Worm (Caenorhabditis elegans) whole organism, L4 larva: ENCODE measurements around the gene maph-1.3.

ENCODE experiments used
- D1046.2 ChIP-seq: fragments of 200-800 bp; sonication (Bioruptor generic); IDR thresholded peaks from 2 replicates; pipeline ENCODE4 v1.3.6; 2022; ENCODE audit warnings: missing genetic modification characterization, missing compliant biosample characterization
- F37D6.2 ChIP-seq: sonication (generic microtip); optimal IDR thresholded peaks from 2 replicates; lab custom pipeline; 2016; ENCODE audit warnings: mild to moderate bottlenecking, missing genetic modification characterization, missing compliant biosample characterization
- F49E8.2 ChIP-seq: sonication (generic microtip); optimal IDR thresholded peaks from 2 replicates; lab custom pipeline; 2016; ENCODE audit warnings: missing compliant biosample characterization, mild to moderate bottlenecking, missing genetic modification characterization, borderline replicate concordance
- R02D3.7 ChIP-seq: fragments of 150-350 bp; sonication (generic microtip); optimal IDR thresholded peaks from 3 replicates; lab custom pipeline; 2014; ENCODE audit warnings: missing biosample characterization, missing genetic modification characterization
- Y48G9A.11 ChIP-seq: fragments of 200-800 bp; sonication (Bioruptor generic); IDR thresholded peaks from 2 replicates; pipeline ENCODE4 v1.3.6; 2022; ENCODE audit warnings: missing genetic modification reagents, missing genetic modification characterization, missing compliant biosample characterization
- Y5F2A.4 ChIP-seq: fragments of 200-800 bp; sonication (Bioruptor generic); optimal IDR thresholded peaks from 2 replicates; lab custom pipeline; 2018; ENCODE audit warnings: mild to moderate bottlenecking, missing genetic modification characterization, missing compliant biosample characterization
- arid-1 ChIP-seq: fragments of 200-800 bp; sonication (Bioruptor generic); conservative IDR thresholded peaks from 2 replicates; pipeline ENCODE4 v1.3.6; 2022; ENCODE audit warnings: missing genetic modification reagents, missing genetic modification characterization, missing compliant biosample characterization
- ceh-20 ChIP-seq: fragments of 200-800 bp; sonication (Bioruptor generic); IDR thresholded peaks from 2 replicates; pipeline ENCODE4 v1.3.6; 2022; ENCODE audit warnings: missing genetic modification reagents, missing genetic modification characterization, missing compliant biosample characterization
- ceh-62 ChIP-seq: sonication (generic microtip); optimal IDR thresholded peaks from 2 replicates; lab custom pipeline; 2017; ENCODE audit warnings: missing biosample characterization, missing genetic modification characterization
- ceh-82 ChIP-seq: sonication (generic microtip); optimal IDR thresholded peaks from 2 replicates; lab custom pipeline; 2017; ENCODE audit warnings: missing biosample characterization, missing genetic modification characterization
- cey-2 ChIP-seq: sonication (generic microtip); optimal IDR thresholded peaks from 3 replicates; lab custom pipeline; 2017; ENCODE audit warnings: missing genetic modification characterization, mild to moderate bottlenecking, missing compliant biosample characterization, antibody characterized with exemption, borderline replicate concordance; ENCODE audit not compliant: insufficient read depth
- ctbp-1 ChIP-seq: fragments of 200-800 bp; sonication (Bioruptor generic); IDR thresholded peaks from 2 replicates; pipeline ENCODE4 v1.3.6; 2022; ENCODE audit warnings: missing genetic modification reagents, missing genetic modification characterization, missing compliant biosample characterization
- daf-19 ChIP-seq: fragments of 200-800 bp; sonication (Bioruptor generic); conservative IDR thresholded peaks from 2 replicates; pipeline ENCODE4 v1.3.6; 2022; ENCODE audit warnings: missing genetic modification characterization, missing compliant biosample characterization
- dve-1 ChIP-seq: sonication (generic microtip); optimal IDR thresholded peaks from 2 replicates; lab custom pipeline; 2017; ENCODE audit warnings: antibody characterized with exemption, mild to moderate bottlenecking, missing genetic modification characterization, missing compliant biosample characterization; ENCODE audit not compliant: insufficient read depth
- egl-43 ChIP-seq: fragments of 200-800 bp; sonication (Bioruptor generic); IDR thresholded peaks from 2 replicates; pipeline ENCODE4 v1.3.6; 2022; ENCODE audit warnings: missing genetic modification reagents, missing genetic modification characterization, missing compliant biosample characterization
- fkh-10 ChIP-seq: fragments of 150-350 bp; optimal IDR thresholded peaks from 2 replicates; lab custom pipeline; 2014; ENCODE audit warnings: missing biosample characterization, missing genetic modification reagents, missing genetic modification characterization
- gei-8 ChIP-seq: fragments of 200-800 bp; sonication (Bioruptor generic); optimal IDR thresholded peaks from 2 replicates; lab custom pipeline; 2018; ENCODE audit warnings: mild to moderate bottlenecking, missing genetic modification characterization, missing compliant biosample characterization
- hif-1 ChIP-seq, 2 experiments: sonication (generic microtip); optimal IDR thresholded peaks; 2 replicates each; lab custom pipeline; 2016 to 2017; ENCODE audit warnings: missing compliant biosample characterization in 2 of 2, missing genetic modification characterization in 2 of 2, missing genetic modification reagents in 2 of 2, missing genotype in 2 of 2, mild to moderate bottlenecking in 1 of 2
- jun-1 ChIP-seq: fragments of 150-350 bp; optimal IDR thresholded peaks from 2 replicates; lab custom pipeline; 2014; ENCODE audit warnings: missing biosample characterization, missing genetic modification reagents, missing genetic modification characterization
- lim-7 ChIP-seq: fragments of 200-800 bp; sonication (Bioruptor generic); IDR thresholded peaks from 2 replicates; pipeline ENCODE4 v1.3.6; 2022; ENCODE audit warnings: missing genetic modification characterization, missing compliant biosample characterization
- lin-1 ChIP-seq: fragments of 200-800 bp; sonication (Bioruptor generic); IDR thresholded peaks from 2 replicates; pipeline ENCODE4 v1.3.6; 2022; ENCODE audit warnings: missing genetic modification reagents, missing genetic modification characterization, missing compliant biosample characterization
- lin-15B ChIP-seq: fragments of 150-350 bp; sonication (generic microtip); optimal IDR thresholded peaks from 3 replicates; lab custom pipeline; 2014; ENCODE audit warnings: missing biosample characterization, missing genetic modification characterization
- lsy-2 ChIP-seq, 2 experiments: fragments of 150-350 bp in 1 of 2; sonication (generic microtip) in 1 of 2; optimal IDR thresholded peaks; 2 replicates each; lab custom pipeline; 2014 to 2017; ENCODE audit warnings: missing biosample characterization in 2 of 2, missing genetic modification characterization in 2 of 2
- mdl-1 ChIP-seq, 2 experiments: fragments of 150-350 bp in 1 of 2; sonication (generic microtip) in 1 of 2; optimal IDR thresholded peaks; 2 replicates each; lab custom pipeline; 2014 to 2017; ENCODE audit warnings: missing biosample characterization in 2 of 2, missing genetic modification characterization in 2 of 2
- mdt-29 ChIP-seq: fragments of 200-800 bp; sonication (Bioruptor generic); IDR thresholded peaks from 2 replicates; pipeline ENCODE4 v1.3.6; 2022; ENCODE audit warnings: missing genetic modification reagents, missing genetic modification characterization, missing compliant biosample characterization
- mep-1 ChIP-seq: fragments of 150-350 bp; sonication (generic microtip); optimal IDR thresholded peaks from 3 replicates; lab custom pipeline; 2014; ENCODE audit warnings: missing biosample characterization, missing genetic modification characterization
- mxl-3 ChIP-seq: fragments of 200-800 bp; sonication (Bioruptor generic); optimal IDR thresholded peaks from 2 replicates; lab custom pipeline; 2018; ENCODE audit warnings: mild to moderate bottlenecking, missing genetic modification characterization, missing compliant biosample characterization
- nhr-48 ChIP-seq: sonication (generic microtip); optimal IDR thresholded peaks from 2 replicates; lab custom pipeline; 2016; ENCODE audit warnings: mild to moderate bottlenecking, missing genetic modification characterization, missing compliant biosample characterization
- rbr-2 ChIP-seq: sonication (generic microtip); optimal IDR thresholded peaks from 2 replicates; lab custom pipeline; 2016; ENCODE audit warnings: missing genotype, missing genetic modification characterization, missing compliant biosample characterization
- set-16 ChIP-seq: fragments of 200-800 bp; sonication (Bioruptor generic); IDR thresholded peaks from 2 replicates; pipeline ENCODE4 v1.3.6; 2022; ENCODE audit warnings: missing genetic modification reagents, missing genetic modification characterization, missing compliant biosample characterization
- snpc-1.2 ChIP-seq: fragments of 200-800 bp; sonication (Bioruptor generic); IDR thresholded peaks from 2 replicates; pipeline ENCODE4 v1.3.6; 2022; ENCODE audit warnings: missing genetic modification reagents, missing genetic modification characterization, missing compliant biosample characterization
- spr-1 ChIP-seq: sonication (generic microtip); optimal IDR thresholded peaks from 2 replicates; lab custom pipeline; 2016; ENCODE audit warnings: mild to moderate bottlenecking, missing genetic modification characterization, missing compliant biosample characterization
- tra-1 ChIP-seq: fragments of 200-800 bp; sonication (Bioruptor generic); IDR thresholded peaks from 2 replicates; pipeline ENCODE4 v1.3.6; 2022; ENCODE audit warnings: missing genetic modification reagents, missing genetic modification characterization, missing compliant biosample characterization
- unc-130 ChIP-seq: sonication (generic microtip); optimal IDR thresholded peaks from 2 replicates; lab custom pipeline; 2016; ENCODE audit warnings: missing genetic modification reagents, missing genetic modification characterization, missing compliant biosample characterization
- unc-62 ChIP-seq, 3 experiments: fragments of 150-350 bp in 1 of 3; sonication (generic microtip); optimal IDR thresholded peaks in 2 of 3; peaks in 1 of 3; 1 replicate in 1 of 3; 2 replicates in 2 of 3; lab custom pipeline; 2014 to 2017; ENCODE audit warnings: missing biosample characterization in 3 of 3, missing genetic modification characterization in 3 of 3, missing genetic modification reagents in 3 of 3, missing genotype in 1 of 3
- zag-1 ChIP-seq: fragments of 150-350 bp; optimal IDR thresholded peaks from 2 replicates; lab custom pipeline; 2014; ENCODE audit warnings: missing biosample characterization, missing genetic modification characterization

maph-1.3 gene

DNA sequence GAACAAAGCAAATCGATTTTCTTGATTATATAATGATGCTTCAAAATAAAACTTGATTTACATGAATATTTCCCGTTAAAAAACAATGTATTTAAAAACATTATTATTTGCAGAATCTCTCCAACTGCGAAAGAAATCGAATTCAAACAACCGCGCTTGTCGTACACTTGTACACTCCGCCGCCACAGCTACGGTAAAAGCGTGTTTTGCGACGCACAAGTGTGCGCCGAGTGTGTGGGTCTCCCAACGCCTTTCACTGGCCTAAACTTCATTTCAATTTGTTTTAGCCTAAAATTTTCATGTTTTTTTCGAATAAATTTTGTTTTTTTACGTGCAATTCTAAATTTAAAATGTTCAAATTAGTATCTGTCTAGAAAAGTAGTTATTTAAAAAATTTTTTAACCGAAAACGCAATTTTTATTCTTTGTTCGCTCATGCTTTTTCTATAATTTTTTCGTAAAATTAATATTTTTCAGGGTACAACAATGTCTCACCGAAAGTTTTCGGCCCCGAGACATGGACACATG, 22.7 kb downstream of the maph-1.3 start, which contains the start of gene rpl-3 (continued):
- TF ChIP-seq mxl-3 (GFP tag; lab: Kevin White, UChicago) (peak; percentile 99), fkh-10 (GFP tag; lab: Kevin White, UChicago) (peak; percentile 100), lin-15B (tag; lab: Kevin White, UChicago) (peak; percentile 99), nhr-48 (tag; lab: Kevin White, UChicago) (peak; percentile 99), Y48G9A.11 (GFP tag; lab: Robert Waterston, UW) (peak; percentile 98), ceh-82 (tag; lab: Kevin White, UChicago) (peak; percentile 94), lin-1 (GFP tag; lab: Robert Waterston, UW) (peak; percentile 99), hif-1 (tag; optimal IDR thresholded peaks at IDR 0.05; lab: Kevin White, UChicago) (peak; percentile 96 to 99), ceh-20 (peak; percentile 100), gei-8 (peak; percentile 100), arid-1 (GFP tag; lab: Robert Waterston, UW) (peak; percentile 99), unc-62 (GFP tag; optimal IDR thresholded peaks at IDR 0.05 in 1 of 2; lab: Kevin White, UChicago) (peak; percentile 71 to 100), unc-62 (tag; optimal IDR thresholded peaks at IDR 0.05; lab: Kevin White, UChicago) (peak; percentile 98), mdl-1 (tag; optimal IDR thresholded peaks at IDR 0.05; lab: Kevin White, UChicago) (peak; percentile 82 to 98), snpc-1.2 (peak; percentile 98), unc-130 (GFP tag; lab: Kevin White, UChicago) (peak; percentile 99), zag-1 (peak; percentile 96), ctbp-1 (GFP tag; lab: Robert Waterston, UW) (peak; percentile 100), jun-1 (tag; lab: Kevin White, UChicago) (peak; percentile 99), lsy-2 (tag; optimal IDR thresholded peaks at IDR 0.05; lab: Kevin White, UChicago) (peak; percentile 100), set-16 (peak; percentile 88), R02D3.7 (tag; lab: Kevin White, UChicago) (peak; percentile 68), F37D6.2 (tag; lab: Kevin White, UChicago) (peak; percentile 98), Y5F2A.4 (peak; percentile 98), spr-1 (tag; lab: Kevin White, UChicago) (peak; percentile 99), mdt-29 (GFP tag; lab: Robert Waterston, UW) (peak; percentile 99), mep-1 (tag; lab: Kevin White, UChicago) (peak; percentile 100), dve-1 (peak; percentile 100), daf-19 (GFP tag; lab: Robert Waterston, UW) (peak; percentile 100), F49E8.2 (tag; lab: Kevin White, UChicago) (peak; percentile 98), rbr-2 (tag; lab: Kevin White, UChicago) (peak; percentile 100), cey-2 (peak; percentile 97), D1046.2 (GFP tag; lab: Robert Waterston, UW) (peak; percentile 99)

DNA sequence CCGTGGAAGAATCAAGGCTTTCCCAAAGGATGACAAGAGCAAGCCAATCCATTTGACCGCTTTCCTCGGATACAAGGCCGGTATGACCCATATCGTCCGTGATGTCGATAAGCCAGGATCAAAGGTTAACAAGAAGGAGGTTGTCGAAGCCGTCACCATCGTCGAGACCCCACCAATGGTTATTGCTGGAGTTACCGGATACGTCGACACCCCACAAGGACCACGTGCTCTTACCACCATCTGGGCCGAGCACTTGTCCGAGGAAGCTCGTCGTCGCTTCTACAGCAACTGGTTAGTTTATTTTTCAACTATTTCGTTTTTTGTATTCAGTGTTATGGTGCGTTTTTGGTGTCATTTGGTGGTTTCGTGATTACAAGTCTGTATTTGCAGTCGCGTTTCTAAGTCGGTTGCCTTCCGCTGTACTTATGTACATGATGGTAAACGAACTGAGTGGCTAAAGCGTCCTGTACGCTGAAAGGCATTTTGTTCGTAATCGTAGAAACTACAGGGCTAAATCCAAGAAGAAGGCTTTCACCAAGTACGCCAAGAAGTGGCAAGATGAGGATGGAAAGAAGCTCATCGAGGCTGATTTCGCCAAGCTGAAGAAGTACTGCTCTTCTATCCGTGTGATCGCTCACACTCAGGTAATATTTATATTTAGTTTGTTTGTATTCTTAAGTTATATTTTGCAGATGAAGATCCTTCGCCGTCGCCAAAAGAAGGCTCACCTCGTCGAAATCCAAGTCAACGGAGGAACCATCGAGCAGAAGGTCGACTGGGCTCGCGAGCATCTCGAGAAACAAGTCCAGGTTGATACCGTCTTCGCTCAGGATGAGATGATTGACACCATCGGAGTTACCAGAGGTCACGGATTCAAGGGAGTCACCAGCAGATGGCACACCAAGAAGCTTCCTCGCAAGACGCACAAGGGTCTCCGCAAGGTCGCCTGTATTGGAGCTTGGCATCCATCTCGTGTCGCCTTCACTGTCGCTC, 23.5 kb downstream of the maph-1.3 start:
- peak; percentile 15; the same call in 1 of the 2 replicates for TF ChIP-seq lim-7 (GFP tag; lab: Robert Waterston, UW)
- no peak for TF ChIP-seq ceh-62 (tag; lab: Kevin White, UChicago)
- peak; percentile 62 for TF ChIP-seq set-16
- TF ChIP-seq egl-43 (GFP tag; lab: Robert Waterston, UW): peak; percentile 25; the same call in 1 of the 2 replicates
- TF ChIP-seq tra-1 (GFP tag; lab: Robert Waterston, UW): no peak
- no peak for TF ChIP-seq ceh-20
- peak; percentile 81; the same call in 1 of the 2 replicates for TF ChIP-seq daf-19 (GFP tag; lab: Robert Waterston, UW)
- TF ChIP-seq snpc-1.2: peak; percentile 56
- peak in 1 of 2 experiments; percentile 10 for TF ChIP-seq lsy-2 (tag; optimal IDR thresholded peaks at IDR 0.05; lab: Kevin White, UChicago)
